Worm (Caenorhabditis elegans): Measurements from ENCODE around the gene catp-3.

- TF ChIP-seq egl-27 (tag; optimal IDR thresholded peaks at IDR 0.05): no peak
- TF ChIP-seq nhr-28 (tag; optimal IDR thresholded peaks at IDR 0.05): no peak
- no peak for TF ChIP-seq ama-1 (optimal IDR thresholded peaks at IDR 0.05)
- TF ChIP-seq zag-1 (tag; optimal IDR thresholded peaks at IDR 0.05): no peak
- TF ChIP-seq irx-1 (tag; optimal IDR thresholded peaks at IDR 0.05): no peak
- no peak for TF ChIP-seq snpc-4 (tag; optimal IDR thresholded peaks at IDR 0.05)
- TF ChIP-seq unc-62 (GFP tag; optimal IDR thresholded peaks at IDR 0.05): no peak
- no peak for TF ChIP-seq nhr-71 (tag; optimal IDR thresholded peaks at IDR 0.05)
- no peak for TF ChIP-seq nhr-90 (tag; optimal IDR thresholded peaks at IDR 0.05; ENCODE audit: poor library complexity)
- TF ChIP-seq efl-3 (GFP tag; optimal IDR thresholded peaks at IDR 0.05): no peak
Measured at ce11 chrV:8095378-8095777, 19.6 kb downstream of the catp-3 start, which contains the start of gene str-146.
